Worm (Caenorhabditis elegans) whole organism, early embryonic: ENCODE data around the gene vha-17.
"Not testable (repeated sequence)": the region's sequence is repeated elsewhere in the genome, so short reads cannot be mapped to it uniquely, and the experiment has no call there.

Experiments
- B0310.2 ChIP-seq: sonication (generic microtip); optimal IDR thresholded peaks from 2 replicates; lab custom pipeline; 2016; ENCODE audit warnings: mild to moderate bottlenecking, missing genetic modification characterization, missing compliant biosample characterization
- F13C5.2 ChIP-seq: sonication (generic microtip); optimal IDR thresholded peaks from 2 replicates; lab custom pipeline; 2017; ENCODE audit warnings: mild to moderate bottlenecking, missing genetic modification characterization, inconsistent platforms, missing compliant biosample characterization
- aly-1 ChIP-seq: sonication (generic microtip); optimal IDR thresholded peaks from 2 replicates; lab custom pipeline; 2016; ENCODE audit warnings: missing genetic modification characterization, missing compliant biosample characterization
- ama-1 ChIP-seq: fragments of 150-350 bp; optimal IDR thresholded peaks from 2 replicates; lab custom pipeline; 2014
- ceh-13 ChIP-seq: fragments of 200-800 bp; sonication (Bioruptor generic); optimal IDR thresholded peaks from 2 replicates; lab custom pipeline; 2018; ENCODE audit warnings: mild to moderate bottlenecking, missing genetic modification characterization, missing compliant biosample characterization
- ceh-36 ChIP-seq: sonication (generic microtip); optimal IDR thresholded peaks from 2 replicates; lab custom pipeline; 2016; ENCODE audit warnings: missing genetic modification characterization, inconsistent platforms, missing compliant biosample characterization
- ets-7 ChIP-seq: sonication (generic microtip); optimal IDR thresholded peaks from 2 replicates; lab custom pipeline; 2016; ENCODE audit warnings: missing genotype, missing genetic modification characterization, missing compliant biosample characterization
- flt-1 ChIP-seq: fragments of 200-800 bp; sonication (Bioruptor generic); IDR thresholded peaks from 2 replicates; pipeline ENCODE4 v1.3.6; 2022; ENCODE audit warnings: missing genetic modification characterization, missing compliant biosample characterization
- hmbx-1 ChIP-seq: sonication (generic microtip); optimal IDR thresholded peaks from 2 replicates; lab custom pipeline; 2016; ENCODE audit warnings: mild to moderate bottlenecking, missing genetic modification characterization, missing compliant biosample characterization
- hmg-4 ChIP-seq: fragments of 200-800 bp; sonication (Bioruptor generic); optimal IDR thresholded peaks from 2 replicates; lab custom pipeline; 2018; ENCODE audit warnings: mild to moderate bottlenecking, missing genetic modification characterization, missing compliant biosample characterization
- hnd-1 ChIP-seq: sonication (generic microtip); optimal IDR thresholded peaks from 2 replicates; lab custom pipeline; 2016; ENCODE audit warnings: missing genetic modification characterization, missing compliant biosample characterization
- pes-1 ChIP-seq: fragments of 200-800 bp; sonication (Bioruptor generic); IDR thresholded peaks from 2 replicates; pipeline ENCODE4 v1.3.6; 2022; ENCODE audit warnings: missing genetic modification reagents, missing genetic modification characterization, missing compliant biosample characterization
- scrt-1 ChIP-seq: fragments of 200-800 bp; sonication (Bioruptor generic); IDR thresholded peaks from 2 replicates; pipeline ENCODE4 v1.3.6; 2022; ENCODE audit warnings: missing genetic modification characterization, missing compliant biosample characterization
- sea-1 ChIP-seq: fragments of 200-800 bp; sonication (Bioruptor generic); conservative IDR thresholded peaks from 2 replicates; pipeline ENCODE4 v1.3.6; 2022; ENCODE audit warnings: missing genetic modification characterization, missing compliant biosample characterization
- tbx-11 ChIP-seq: fragments of 200-800 bp; sonication (Bioruptor generic); IDR thresholded peaks from 2 replicates; pipeline ENCODE4 v1.3.6; 2022; ENCODE audit warnings: missing genetic modification characterization, missing compliant biosample characterization
- tbx-37 ChIP-seq: fragments of 200-800 bp; sonication (Bioruptor generic); conservative IDR thresholded peaks from 2 replicates; pipeline ENCODE4 v1.3.6; 2022; ENCODE audit warnings: missing genetic modification reagents, missing genetic modification characterization, missing compliant biosample characterization
- tra-4 ChIP-seq: sonication (generic microtip); optimal IDR thresholded peaks from 2 replicates; lab custom pipeline; 2017; ENCODE audit warnings: missing genetic modification characterization, missing compliant biosample characterization

Gene vha-17

DNA sequence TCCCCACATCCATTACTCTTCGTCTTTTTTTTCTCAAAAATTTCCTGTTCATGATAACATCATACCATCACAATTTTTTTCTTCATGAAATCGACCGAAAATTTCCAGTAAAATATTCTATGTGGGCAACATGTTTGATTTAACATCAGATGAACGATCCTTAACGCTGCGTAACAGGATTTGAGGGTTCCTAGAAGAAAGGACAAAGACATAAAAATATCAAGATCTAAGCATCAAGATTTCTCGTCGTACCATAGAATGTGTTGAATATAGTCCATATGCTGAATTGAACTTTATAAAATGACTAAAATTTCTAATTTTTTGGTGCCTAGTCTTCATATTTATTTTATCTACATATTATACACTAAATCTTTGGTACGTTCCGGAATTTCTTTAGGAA is 21.5 kb upstream of the vha-17 start, which contains the start of gene F49C12.3:
F49C12.3 (plus strand) TSS at position 301 of the 400 bp plus-strand sequence.
- TF ChIP-seq hmg-4 (GFP tag; lab: Kevin White, UChicago), result no peak
- no peak for TF ChIP-seq hmbx-1 (tag; lab: Kevin White, UChicago)
- TF ChIP-seq F13C5.2 (tag; lab: Kevin White, UChicago), result no peak
- TF ChIP-seq ceh-36 (tag; lab: Kevin White, UChicago), result no peak
- TF ChIP-seq sea-1, result no peak

DNA sequence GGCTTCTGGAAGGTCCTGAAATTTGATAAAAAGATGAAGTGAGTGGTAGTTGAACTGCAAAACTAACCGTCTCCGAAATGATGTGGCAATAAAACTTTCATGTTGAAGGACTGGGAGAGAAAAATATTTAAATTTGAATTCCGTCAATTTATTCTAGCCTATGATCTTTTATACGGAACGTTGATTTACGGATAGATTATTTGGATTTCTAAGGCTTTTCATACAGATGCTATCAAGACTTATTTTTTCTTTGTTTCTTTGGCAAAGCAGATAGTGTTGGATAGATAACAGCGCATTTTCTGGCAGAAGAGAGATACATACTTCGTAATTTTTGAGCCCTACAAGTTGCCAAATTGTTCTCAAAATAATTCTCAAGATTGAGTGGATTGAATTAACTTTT is 17.6 kb upstream of the vha-17 start, which contains the start of gene F49C12.4:
F49C12.4 (minus strand) TSS at position 101 of the 400 bp plus-strand sequence.
- TF ChIP-seq ama-1 (lab: Kevin White, UChicago) (no peak), ets-7 (tag; lab: Kevin White, UChicago) (no peak), hmbx-1 (tag; lab: Kevin White, UChicago) (no peak), B0310.2 (tag; lab: Kevin White, UChicago) (no peak), ceh-13 (no peak), hmg-4 (GFP tag; lab: Kevin White, UChicago) (no peak), tbx-37 (GFP tag; lab: Robert Waterston, UW) (no peak), hnd-1 (tag; lab: Kevin White, UChicago) (no peak), pes-1 (no peak), tra-4 (tag; lab: Kevin White, UChicago) (no peak), flt-1 (GFP tag; lab: Robert Waterston, UW) (no peak), sea-1 (no peak), tbx-11 (GFP tag; lab: Robert Waterston, UW) (no peak), F13C5.2 (tag; lab: Kevin White, UChicago) (no peak), ceh-36 (tag; lab: Kevin White, UChicago) (no peak), aly-1 (tag; lab: Kevin White, UChicago) (no peak), scrt-1 (no peak)

DNA sequence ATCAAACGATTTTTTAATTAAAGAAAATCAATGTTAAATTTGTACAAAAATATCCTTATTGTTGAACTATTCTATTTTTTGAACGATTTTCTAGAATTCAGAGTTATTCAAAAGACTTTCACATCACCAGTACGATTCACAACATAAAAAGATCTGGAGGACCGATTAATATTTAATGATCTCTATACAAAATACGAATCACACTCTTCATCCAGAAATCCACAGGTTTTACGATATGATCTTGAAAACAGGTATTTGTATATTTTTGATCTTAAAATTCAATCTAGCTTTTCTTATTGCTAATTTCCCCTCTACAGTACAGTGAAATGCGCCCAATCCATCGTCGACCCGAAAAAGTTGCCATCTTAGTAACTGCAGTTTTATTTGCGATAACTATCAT is 17.0 kb upstream of the vha-17 start, which contains the start of gene F49C12.5:
F49C12.5 (plus strand) TSS at position 301 of the 400 bp plus-strand sequence.
- TF ChIP-seq ets-7 (tag; lab: Kevin White, UChicago), result no peak
- TF ChIP-seq ceh-36 (tag; lab: Kevin White, UChicago), result no peak
- no peak for TF ChIP-seq pes-1
- TF ChIP-seq aly-1 (tag; lab: Kevin White, UChicago), result no peak
- no peak for TF ChIP-seq hmg-4 (GFP tag; lab: Kevin White, UChicago)
- TF ChIP-seq tra-4 (tag; lab: Kevin White, UChicago), result no peak
- TF ChIP-seq scrt-1, result no peak
- no peak for TF ChIP-seq ama-1 (lab: Kevin White, UChicago)
- no peak for TF ChIP-seq flt-1 (GFP tag; lab: Robert Waterston, UW)

DNA sequence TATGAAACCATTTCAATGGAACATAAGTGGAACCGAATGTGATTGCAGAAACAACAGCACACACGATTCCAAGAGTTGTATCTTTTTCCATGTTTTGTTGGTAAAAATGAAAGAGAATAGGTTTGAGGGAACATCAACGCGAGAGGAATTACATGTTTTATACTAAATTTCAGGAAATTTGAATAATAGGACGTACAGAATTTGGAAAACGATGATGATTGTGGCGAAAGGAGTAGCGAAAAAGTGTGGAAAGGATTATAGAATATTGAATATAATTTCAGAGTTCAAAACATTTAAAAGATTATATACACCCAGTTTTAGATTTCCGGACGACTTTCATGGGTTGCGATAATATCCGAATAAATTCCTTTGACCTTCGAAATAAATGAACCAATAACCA is 12.6 kb upstream of the vha-17 start, which contains the start of gene F49C12.6:
F49C12.6 (minus strand) TSS at position 101 of the 400 bp plus-strand sequence.
- TF ChIP-seq hnd-1 (tag; lab: Kevin White, UChicago), result no peak
- no peak for TF ChIP-seq ama-1 (lab: Kevin White, UChicago)
- no peak for TF ChIP-seq B0310.2 (tag; lab: Kevin White, UChicago)
- no peak for TF ChIP-seq ets-7 (tag; lab: Kevin White, UChicago)
- TF ChIP-seq flt-1 (GFP tag; lab: Robert Waterston, UW), result no peak
- TF ChIP-seq ceh-36 (tag; lab: Kevin White, UChicago), result no peak
- no peak for TF ChIP-seq aly-1 (tag; lab: Kevin White, UChicago)
- TF ChIP-seq pes-1, result no peak
- no peak for TF ChIP-seq F13C5.2 (tag; lab: Kevin White, UChicago)

DNA sequence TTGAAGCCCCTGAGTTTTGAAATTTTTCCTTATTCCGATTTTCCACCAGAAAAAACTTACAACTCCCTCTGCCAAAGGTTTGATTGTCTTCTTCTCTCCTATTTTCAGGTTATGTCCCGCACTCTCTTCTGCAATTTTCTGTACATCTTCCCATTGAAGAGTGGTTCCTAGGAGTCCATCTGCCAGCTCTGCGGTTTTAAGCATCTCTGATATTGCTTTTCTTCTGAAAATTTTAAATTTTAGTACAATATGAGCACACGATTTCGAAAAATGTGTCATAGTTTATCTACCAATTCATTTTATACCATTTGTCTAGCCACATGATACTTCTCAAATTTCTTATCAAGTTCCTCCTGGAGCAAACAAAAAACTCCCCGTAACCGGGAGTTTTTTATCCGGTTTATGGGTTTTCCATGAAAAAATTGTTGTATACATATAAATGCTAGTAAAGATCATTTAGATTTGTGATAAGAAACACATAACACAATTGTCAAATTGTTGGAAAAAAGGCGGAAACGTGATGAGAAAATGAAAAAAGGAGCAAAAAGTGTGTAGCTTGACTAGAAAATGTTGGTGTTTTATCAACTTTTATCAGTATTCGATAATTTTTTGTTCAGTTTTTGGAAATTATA is 10.6 kb upstream of the vha-17 start:
- TF ChIP-seq hmbx-1 (tag; lab: Kevin White, UChicago) (no peak), ceh-36 (tag; lab: Kevin White, UChicago) (no peak), tra-4 (tag; lab: Kevin White, UChicago) (no peak), flt-1 (GFP tag; lab: Robert Waterston, UW) (no peak), ceh-13 (no peak), tbx-11 (GFP tag; lab: Robert Waterston, UW) (no peak), ama-1 (lab: Kevin White, UChicago) (no peak), sea-1 (no peak), hnd-1 (tag; lab: Kevin White, UChicago) (no peak), ets-7 (tag; lab: Kevin White, UChicago) (no peak), scrt-1 (no peak), F13C5.2 (tag; lab: Kevin White, UChicago) (no peak), aly-1 (tag; lab: Kevin White, UChicago) (no peak), pes-1 (no peak), hmg-4 (GFP tag; lab: Kevin White, UChicago) (no peak)

DNA sequence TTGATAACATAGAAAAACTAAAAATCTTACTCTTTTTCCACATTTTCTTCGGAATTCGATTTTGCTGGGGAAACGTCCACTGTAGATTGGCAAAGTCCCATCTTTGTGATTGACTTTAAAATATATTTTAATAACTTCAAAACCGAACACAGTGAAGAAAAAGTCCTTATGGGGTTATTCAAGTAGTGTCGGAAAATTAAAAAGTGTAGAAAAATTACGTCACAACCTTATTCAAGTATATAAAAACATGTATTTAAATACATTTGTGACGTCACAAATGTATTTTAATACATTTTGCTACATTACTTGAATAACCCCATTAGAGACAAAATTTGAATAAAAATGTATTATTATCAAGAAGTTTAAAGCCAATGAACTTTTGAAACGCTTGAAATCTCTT is 8.8 kb upstream of the vha-17 start, which contains the start of gene F49C12.7:
F49C12.7 (minus strand) TSS at position 101 of the 400 bp plus-strand sequence.
- TF ChIP-seq tbx-37 (GFP tag; lab: Robert Waterston, UW); ama-1 (lab: Kevin White, UChicago); sea-1: not testable (repeated sequence)

DNA sequence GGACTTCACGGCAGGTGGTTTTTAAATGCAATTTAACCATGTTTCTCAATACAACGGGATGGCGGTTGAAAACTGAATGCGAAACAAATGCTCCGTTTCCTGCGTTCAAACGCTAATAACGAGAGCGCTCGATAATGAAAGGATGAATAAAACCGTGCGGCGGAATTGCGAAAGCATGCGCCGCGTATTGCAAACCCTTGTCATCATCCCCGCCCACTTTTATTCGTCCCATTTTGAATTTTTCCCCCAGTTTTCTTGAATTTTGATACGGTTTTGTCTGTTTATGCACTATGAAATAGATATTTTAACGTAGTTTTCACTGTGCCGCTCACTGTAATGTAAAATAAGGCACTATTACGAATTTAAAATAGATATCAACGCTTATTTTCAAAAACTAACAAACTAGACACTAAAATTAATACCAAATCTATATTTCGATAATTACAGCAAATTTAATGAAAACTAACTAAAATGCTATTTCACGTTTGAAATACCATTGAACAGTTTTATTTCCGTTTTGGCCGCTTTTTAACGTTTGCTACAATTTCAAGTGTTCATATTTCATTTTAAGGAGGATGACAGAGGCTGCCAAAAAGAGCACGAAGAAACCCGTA is 5.4 kb upstream of the vha-17 start, which contains the start of the genes F49C12.9 and rpn-7:
F49C12.9 (minus strand) TSS at position 148 of the 614 bp plus-strand sequence.
rpn-7 (plus strand) TSS at position 564 of the 614 bp plus-strand sequence.
- TF ChIP-seq sea-1, result peak; percentile 68
- TF ChIP-seq aly-1 (tag; lab: Kevin White, UChicago), result peak; percentile 38
- no peak; the same call in 1 of the 2 replicates for TF ChIP-seq flt-1 (GFP tag; lab: Robert Waterston, UW)
- peak; percentile 43; the same call in 1 of the 2 replicates for TF ChIP-seq tbx-37 (GFP tag; lab: Robert Waterston, UW)
- TF ChIP-seq tbx-11 (GFP tag; lab: Robert Waterston, UW), result peak; percentile 62; the same call in 1 of the 2 replicates
- TF ChIP-seq tra-4 (tag; lab: Kevin White, UChicago), result no peak
- TF ChIP-seq pes-1, result no peak; the same call in 1 of the 2 replicates
- peak; percentile 65; the same call in 1 of the 2 replicates for TF ChIP-seq scrt-1
- TF ChIP-seq ceh-13, result peak; percentile 15
- no peak for TF ChIP-seq B0310.2 (tag; lab: Kevin White, UChicago)
- peak; percentile 91 for TF ChIP-seq F13C5.2 (tag; lab: Kevin White, UChicago)
- no peak for TF ChIP-seq hmg-4 (GFP tag; lab: Kevin White, UChicago)
- peak; percentile 58 for TF ChIP-seq ceh-36 (tag; lab: Kevin White, UChicago)
- TF ChIP-seq ets-7 (tag; lab: Kevin White, UChicago), result peak; percentile 63
- TF ChIP-seq hnd-1 (tag; lab: Kevin White, UChicago), result no peak
